Fruit fly (Drosophila melanogaster): Measurements from ENCODE around the gene cyc.

The cyc gene

dm6 chr3L:19845047-19845906 lies 29.5 kb upstream of the cyc start, which contains the start of gene Papss (continued):
- 0 out of 2 replicates have a peak, but pooled peaks have one; percentile 25 for TF ChIP-seq Atf6 (GFP tag; IDR thresholded peaks at IDR 0.05)
- no peak for TF ChIP-seq CG7839 (tag; optimal IDR thresholded peaks at IDR 0.05)
- no peak for TF ChIP-seq NK7.1 (GFP tag; optimal IDR thresholded peaks at IDR 0.05)
- no peak for TF ChIP-seq sisA (GFP tag; IDR thresholded peaks at IDR 0.05)
- TF ChIP-seq HmgZ (tag; optimal IDR thresholded peaks at IDR 0.05) = peak; percentile 6
- peak; percentile 33; the same call in 2 of the 3 replicates for TF ChIP-seq sr (GFP tag; IDR thresholded peaks at IDR 0.05)
- peak; percentile 3 for TF ChIP-seq CG6254 (GFP tag; optimal IDR thresholded peaks at IDR 0.05)
- TF ChIP-seq PHDP (tag; optimal IDR thresholded peaks at IDR 0.05) = peak; percentile 25
- TF ChIP-seq bsh (GFP tag; optimal IDR thresholded peaks at IDR 0.05) = no peak
- peak; percentile 23 for TF ChIP-seq Chrac-16 (GFP tag; optimal IDR thresholded peaks at IDR 0.05)
- no peak for TF ChIP-seq Lim3 (GFP tag; IDR thresholded peaks at IDR 0.05)
- no peak for TF ChIP-seq CG17568 (GFP tag; optimal IDR thresholded peaks at IDR 0.05)
- no peak for TF ChIP-seq CG13123 (GFP tag; optimal IDR thresholded peaks at IDR 0.05)
- TF ChIP-seq CG5953 (GFP tag; IDR thresholded peaks at IDR 0.05) = no peak
- TF ChIP-seq CG7745 (tag; optimal IDR thresholded peaks at IDR 0.05) = no peak
- no peak for TF ChIP-seq Lpt (GFP tag; optimal IDR thresholded peaks at IDR 0.05)
- no peak for TF ChIP-seq CG4282 (GFP tag; optimal IDR thresholded peaks at IDR 0.05)
- peak; percentile 77; the same call in 2 of the 3 replicates for TF ChIP-seq zen2 (GFP tag; IDR thresholded peaks at IDR 0.05; ENCODE audit: partially characterized antibody)
- TF ChIP-seq ems (GFP tag; optimal IDR thresholded peaks at IDR 0.05) = no peak
- TF ChIP-seq CG2120 (GFP tag; optimal IDR thresholded peaks at IDR 0.05) = peak; percentile 23
- no peak for TF ChIP-seq CG10321 (GFP tag; IDR thresholded peaks at IDR 0.05)
- TF ChIP-seq dysf (GFP tag; IDR thresholded peaks at IDR 0.05) = peak; percentile 17; the same call in 1 of the 3 replicates
- TF ChIP-seq rib (GFP tag; IDR thresholded peaks at IDR 0.05) = no peak
- no peak for TF ChIP-seq GATAe (GFP tag; conservative IDR thresholded peaks at IDR 0.05)
- TF ChIP-seq Neu2 (GFP tag; optimal IDR thresholded peaks at IDR 0.05; ENCODE audit: borderline replicate concordance) = no peak
- TF ChIP-seq slp2 (GFP tag; optimal IDR thresholded peaks at IDR 0.05) = no peak
- peak; percentile 87 for TF ChIP-seq hbn (GFP tag; IDR thresholded peaks at IDR 0.05; ENCODE audit: partially characterized antibody)
- no peak for TF ChIP-seq CG30431 (GFP tag; optimal IDR thresholded peaks at IDR 0.05)
- no peak for TF ChIP-seq CG11398 (GFP tag; optimal IDR thresholded peaks at IDR 0.05)
- TF ChIP-seq CG17359 (tag; optimal IDR thresholded peaks at IDR 0.05) = peak; percentile 41
- no peak for TF ChIP-seq lbe (GFP tag; optimal IDR thresholded peaks at IDR 0.05)
- TF ChIP-seq CG8924 (tag; optimal IDR thresholded peaks at IDR 0.05) = peak; percentile 27
- TF ChIP-seq ewg (GFP tag; optimal IDR thresholded peaks at IDR 0.05) = no peak
- no peak for TF ChIP-seq stwl (tag; optimal IDR thresholded peaks at IDR 0.05)
- no peak for TF ChIP-seq CG6689 (GFP tag; IDR thresholded peaks at IDR 0.05)
- TF ChIP-seq CG4707 (GFP tag; optimal IDR thresholded peaks at IDR 0.05) = peak; percentile 41
- no peak for TF ChIP-seq CG3065 (GFP tag; optimal IDR thresholded peaks at IDR 0.05)
- peak; percentile 81 for TF ChIP-seq CG16813 (GFP tag; IDR thresholded peaks at IDR 0.05; ENCODE audit: partially characterized antibody)
- TF ChIP-seq CG8089 (GFP tag; optimal IDR thresholded peaks at IDR 0.05) = no peak
- TF ChIP-seq CG12942 (GFP tag; optimal IDR thresholded peaks at IDR 0.05) = no peak
- no peak for TF ChIP-seq usp (GFP tag; optimal IDR thresholded peaks at IDR 0.05)
- TF ChIP-seq CG10366 (GFP tag; IDR thresholded peaks at IDR 0.05) = no peak
- TF ChIP-seq bbx (GFP tag; IDR thresholded peaks at IDR 0.05; ENCODE audit: partially characterized antibody) = peak; percentile 88
- TF ChIP-seq CG11695 (GFP tag; IDR thresholded peaks at IDR 0.05) = no peak
- peak; percentile 40 for TF ChIP-seq phol (tag; optimal IDR thresholded peaks at IDR 0.05)
- TF ChIP-seq BEAF-32 (GFP tag; optimal IDR thresholded peaks at IDR 0.05) = peak; percentile 79
- no peak for TF ChIP-seq Ets65A (GFP tag)
- TF ChIP-seq Fer2 (tag; optimal IDR thresholded peaks at IDR 0.05) = no peak
- no peak for TF ChIP-seq yki (optimal IDR thresholded peaks at IDR 0.05)
- no peak for TF ChIP-seq HmgD (GFP tag; optimal IDR thresholded peaks at IDR 0.05)
